Fruit fly (Drosophila melanogaster): Measurements from ENCODE around the gene Ir10a.

The Ir10a gene

DNA sequence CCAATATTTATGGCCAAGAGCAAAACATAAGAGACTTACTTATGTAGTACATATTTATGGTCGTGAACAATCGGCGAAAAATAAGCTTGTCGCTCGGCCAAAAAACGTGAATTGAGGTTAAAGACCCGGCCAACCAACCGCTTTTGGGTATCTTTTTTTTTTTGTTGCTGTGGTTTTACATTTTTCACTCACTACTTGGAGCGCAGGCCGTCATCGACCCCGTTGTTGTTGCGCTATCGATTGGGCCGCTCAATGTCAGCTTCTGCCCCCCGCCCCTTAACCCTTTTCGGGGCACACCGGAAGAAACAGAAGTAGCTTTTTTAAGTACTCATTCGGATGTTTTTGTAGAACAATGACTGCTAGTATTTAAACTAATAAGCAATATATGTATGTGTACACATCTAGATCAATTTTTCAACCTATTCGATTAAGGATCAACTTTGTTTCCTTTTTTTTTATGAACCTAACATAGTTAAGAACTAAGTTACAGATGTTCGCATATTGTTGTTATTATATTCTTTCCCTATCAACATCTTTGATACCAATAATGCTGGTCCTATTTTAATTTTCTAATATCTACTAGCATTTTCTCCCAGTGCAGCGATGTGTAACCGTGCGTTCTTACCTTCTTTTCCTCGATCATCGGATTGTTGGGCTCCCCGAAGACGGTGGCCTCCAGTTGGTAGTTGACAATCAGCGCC lies 27.2 kb upstream of the Ir10a start:
- peak; percentile 58 for TF ChIP-seq noc (tag; optimal IDR thresholded peaks at IDR 0.05)

- peak; percentile 84 for TF ChIP-seq noc (tag; optimal IDR thresholded peaks at IDR 0.05)
Observed at dm6 chrX:11326213-11326731, 15.3 kb upstream of the Ir10a start.

DNA sequence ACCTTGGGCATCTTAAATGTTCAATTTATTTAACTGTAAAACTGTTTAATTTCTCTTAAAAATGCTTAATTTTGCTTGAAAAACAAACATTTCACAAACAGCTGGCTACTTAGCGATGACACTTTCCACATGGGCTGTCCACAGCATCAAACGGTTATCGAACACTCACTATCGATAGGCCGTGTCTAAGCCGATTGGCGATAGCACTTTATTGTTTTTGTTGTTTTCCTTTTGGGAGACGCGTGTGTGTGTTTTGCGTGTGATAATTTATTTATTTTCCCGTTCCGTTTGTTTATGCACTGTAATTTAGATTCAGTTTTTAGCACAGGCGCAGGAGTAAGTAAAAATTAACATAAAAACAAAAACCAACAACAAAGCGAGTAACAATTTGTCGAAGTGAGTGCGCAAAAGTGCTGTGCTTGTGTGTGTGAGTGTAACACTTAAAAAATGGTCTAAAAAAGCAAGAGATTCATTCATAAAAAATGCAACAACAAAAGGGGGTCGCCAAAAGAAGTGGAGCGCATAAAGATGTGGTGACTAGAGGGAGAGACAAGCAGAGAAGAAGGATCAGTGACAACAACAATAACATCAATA lies 14.3 kb upstream of the Ir10a start, which contains the start of gene Gapvd1:
Gene Gapvd1 (plus strand): TSS at position 211 of the 594 bp plus-strand sequence.
- no peak for TF ChIP-seq noc (tag; optimal IDR thresholded peaks at IDR 0.05)

DNA sequence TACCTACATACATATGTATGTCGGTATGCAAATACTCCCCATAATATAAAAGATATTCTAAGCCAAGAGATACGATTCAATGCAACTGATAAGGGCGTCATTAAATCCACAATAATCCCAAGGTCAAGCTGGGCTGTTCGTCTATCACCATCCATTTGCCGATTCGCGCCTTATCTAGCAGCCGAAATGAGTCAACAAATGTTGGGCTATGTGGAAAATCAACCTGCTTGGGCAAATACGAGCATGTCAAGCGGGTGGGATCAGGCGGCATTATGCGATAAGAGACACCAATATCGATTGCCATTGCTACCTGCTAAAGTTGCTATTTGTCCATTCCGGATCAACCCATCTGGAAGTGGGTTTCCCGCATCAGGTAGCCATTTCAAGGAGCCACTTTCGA lies 11.7 kb upstream of the Ir10a start:
- no peak for TF ChIP-seq noc (tag; optimal IDR thresholded peaks at IDR 0.05)

DNA sequence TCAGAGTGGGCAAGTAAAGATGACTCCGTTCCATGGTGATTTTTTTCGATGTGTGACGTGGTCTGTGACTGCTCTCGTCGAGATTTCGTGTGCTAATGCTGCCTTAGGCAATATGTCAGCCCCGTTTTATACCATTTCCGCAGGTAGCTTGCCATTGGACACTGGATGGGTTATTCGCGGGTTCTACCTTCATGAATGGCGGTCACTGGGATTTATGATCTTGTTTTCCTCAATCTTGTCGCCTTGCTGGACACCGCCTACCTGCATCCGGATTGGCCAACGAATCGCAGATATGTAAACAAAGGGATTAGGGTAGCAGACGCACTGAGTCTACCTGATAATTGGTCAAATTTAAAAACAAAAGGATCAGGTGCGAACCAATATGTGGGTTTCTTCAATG lies 11.2 kb upstream of the Ir10a start, which contains the start of gene sisA:
Gene sisA (minus strand): TSS at position 101 of the 400 bp plus-strand sequence.
- TF ChIP-seq noc (tag; optimal IDR thresholded peaks at IDR 0.05) = no peak

DNA sequence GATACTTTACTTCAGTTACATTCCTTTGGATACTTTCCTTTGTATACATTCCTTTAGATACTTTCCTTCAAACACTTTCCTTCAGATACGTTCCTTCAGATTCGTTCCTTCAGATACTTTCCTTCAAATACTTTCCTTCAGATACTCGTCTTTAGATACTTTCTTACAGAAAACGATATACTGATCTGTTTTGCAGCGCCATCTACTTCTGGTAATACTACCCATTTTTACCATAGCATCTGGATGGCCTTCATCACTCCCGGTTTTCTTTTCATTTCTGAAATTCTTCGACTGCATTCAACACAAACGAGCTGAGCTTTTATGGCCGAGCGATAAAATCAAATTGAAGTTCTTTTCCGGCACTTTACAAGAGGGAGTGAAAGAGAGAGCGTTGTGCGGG lies 8.9 kb upstream of the Ir10a start:
- no peak for TF ChIP-seq noc (tag; optimal IDR thresholded peaks at IDR 0.05)

dm6 chrX:11302683-11303082 lies 8.3 kb downstream of the Ir10a start, which contains the start of gene CG44422:
CG44422 (minus strand) TSS chrX:11302783.
- TF ChIP-seq noc (tag; optimal IDR thresholded peaks at IDR 0.05) = no peak

DNA sequence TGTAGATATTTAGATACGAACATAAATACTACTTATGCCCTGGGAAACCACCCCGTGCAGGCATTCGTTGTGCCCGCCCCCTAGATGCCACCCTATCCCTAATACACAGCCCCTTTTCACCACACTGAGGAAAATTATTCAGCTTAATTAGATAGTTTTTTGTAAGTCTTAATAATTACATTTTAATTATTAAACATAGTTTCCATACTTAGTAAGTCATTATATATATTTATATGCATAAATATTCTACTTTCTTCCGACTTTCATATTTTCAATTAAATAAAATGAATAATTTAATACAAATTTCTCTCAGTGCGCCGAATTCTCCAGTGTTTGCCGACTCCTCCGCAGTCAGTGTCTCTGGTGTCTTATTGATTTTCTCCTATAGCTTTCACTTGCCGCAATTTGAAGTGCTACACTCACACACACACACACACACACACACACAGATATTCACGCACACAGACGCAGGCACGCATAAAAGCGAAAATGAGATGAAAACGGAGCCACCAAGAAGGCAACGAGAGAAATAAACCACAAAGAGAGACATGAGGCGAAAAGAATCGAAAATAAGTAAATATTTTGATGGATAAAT lies 15.5 kb downstream of the Ir10a start:
- TF ChIP-seq noc (tag; optimal IDR thresholded peaks at IDR 0.05) = no peak

DNA sequence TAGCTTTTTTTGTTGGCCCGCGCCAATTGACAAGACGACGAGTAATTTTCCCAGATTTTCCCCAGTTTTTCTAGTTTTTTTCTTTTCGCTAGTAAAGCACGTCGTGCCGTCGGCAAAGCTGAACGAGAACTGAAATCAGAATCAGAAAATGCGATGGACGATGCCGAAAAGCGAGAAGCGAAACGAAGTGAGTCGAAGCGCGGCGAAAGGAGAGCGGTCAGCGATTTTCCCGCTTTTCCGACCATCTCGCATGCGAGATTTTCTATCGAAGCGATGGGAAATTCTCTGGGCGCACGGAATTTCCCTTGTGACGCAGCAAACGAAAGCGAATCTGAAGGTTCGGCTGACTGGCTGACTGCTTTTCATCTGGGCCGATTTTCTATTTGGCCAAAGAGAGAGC lies 17.4 kb downstream of the Ir10a start:
- no peak for TF ChIP-seq noc (tag; optimal IDR thresholded peaks at IDR 0.05)

DNA sequence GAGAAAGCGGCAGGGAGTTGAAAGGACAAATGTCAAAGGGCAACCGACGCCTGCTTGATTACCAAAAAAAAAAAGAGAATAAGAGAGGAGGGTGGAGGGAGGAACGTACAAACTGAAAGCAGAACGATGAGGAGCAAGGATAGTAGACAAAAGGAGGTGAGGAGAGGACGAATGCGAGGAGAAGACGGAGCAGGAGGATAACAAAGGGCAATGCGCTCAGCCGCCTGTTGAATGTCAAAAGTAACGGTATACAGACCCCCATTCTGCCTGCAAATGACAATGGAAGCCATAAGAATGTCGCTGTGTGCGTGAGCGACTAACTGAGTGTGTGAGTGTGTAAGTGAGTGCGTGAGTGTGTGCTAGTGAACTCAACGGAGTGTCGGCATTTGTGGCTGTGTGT lies 26.0 kb downstream of the Ir10a start:
- no peak for TF ChIP-seq noc (tag; optimal IDR thresholded peaks at IDR 0.05)

- no peak for TF ChIP-seq noc (tag; optimal IDR thresholded peaks at IDR 0.05)
Observed at dm6 chrX:11283570-11283969, 27.4 kb downstream of the Ir10a start.

Data from whole organism, larva.